Fruit fly (Drosophila melanogaster): ENCODE results near the gene Osi4.

DNA sequence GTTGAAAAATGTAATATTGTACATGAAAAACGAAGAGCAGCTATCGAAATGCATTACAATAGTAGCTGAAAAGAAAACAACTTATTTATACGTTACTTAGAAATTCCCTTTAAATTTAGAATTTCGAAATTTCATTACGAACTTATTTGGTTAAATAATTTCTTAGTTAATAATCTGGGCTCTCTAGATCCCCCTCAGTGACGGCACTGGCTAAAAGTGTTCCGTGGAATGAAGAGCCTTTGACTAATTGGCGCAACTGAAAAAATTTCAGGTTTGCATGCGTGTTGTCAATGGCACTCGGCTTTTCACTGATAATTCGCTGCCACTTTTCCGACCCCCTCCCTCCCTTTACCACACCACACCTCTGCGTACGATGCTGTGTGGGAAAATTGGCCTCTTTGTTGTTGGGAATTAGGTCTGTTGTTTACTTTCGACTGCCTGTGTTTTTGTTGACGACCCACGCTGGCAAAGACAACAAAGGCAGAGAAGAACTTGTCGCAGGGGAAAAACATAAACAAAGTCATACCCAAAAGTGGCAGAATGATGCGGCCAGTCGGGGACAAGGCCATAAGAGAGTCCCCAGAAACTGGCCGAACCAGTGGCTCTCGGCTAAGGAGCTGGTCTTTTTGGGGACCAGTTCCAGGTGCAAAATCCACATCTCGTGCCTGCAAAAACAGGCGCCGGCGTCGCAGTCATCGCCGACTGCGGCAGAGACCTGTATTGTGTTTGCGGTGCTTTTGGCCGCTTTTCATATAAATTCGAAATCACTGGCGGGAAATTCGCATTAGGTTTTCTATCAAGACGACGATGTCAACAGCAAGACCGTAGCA lies 6.3 kb downstream of the Osi4 start, which contains the start of gene Osi3:
- TF ChIP-seq CTCF (optimal IDR thresholded peaks at IDR 0.05) (no peak), CG8478 (optimal IDR thresholded peaks at IDR 0.05) (no peak)

All from S2 (cell line).